Worm (Caenorhabditis elegans) whole organism, L3 larva: Measurements from ENCODE around the gene F55A11.6.

ENCODE experiments used
- R02D3.7 ChIP-seq: fragments of 150-350 bp; optimal IDR thresholded peaks from 2 replicates; lab custom pipeline; 2014; ENCODE audit warnings: missing biosample characterization, missing genetic modification characterization
- ZK546.5 ChIP-seq: sonication (generic microtip); optimal IDR thresholded peaks from 2 replicates; lab custom pipeline; 2017; ENCODE audit warnings: missing biosample characterization, missing genetic modification characterization
- aly-2 ChIP-seq: fragments of 150-350 bp; optimal IDR thresholded peaks from 2 replicates; lab custom pipeline; 2014; ENCODE audit warnings: missing biosample characterization, missing genetic modification characterization
- ama-1 ChIP-seq: fragments of 150-350 bp; optimal IDR thresholded peaks from 2 replicates; lab custom pipeline; 2018
- ceh-16 ChIP-seq: sonication (generic microtip); optimal IDR thresholded peaks from 2 replicates; lab custom pipeline; 2017; ENCODE audit warnings: missing biosample characterization, missing genetic modification characterization
- ceh-28 ChIP-seq: fragments of 150-350 bp; optimal IDR thresholded peaks from 2 replicates; lab custom pipeline; 2014; ENCODE audit warnings: missing biosample characterization, missing genetic modification reagents, missing genetic modification characterization
- ceh-82 ChIP-seq: fragments of 150-350 bp; optimal IDR thresholded peaks from 2 replicates; lab custom pipeline; 2014; ENCODE audit warnings: missing biosample characterization, missing genetic modification characterization
- ceh-9 ChIP-seq: sonication (generic microtip); optimal IDR thresholded peaks from 2 replicates; lab custom pipeline; 2018; ENCODE audit warnings: missing biosample characterization, missing genetic modification characterization
- daf-12 ChIP-seq: fragments of 150-350 bp; optimal IDR thresholded peaks from 2 replicates; lab custom pipeline; 2014; ENCODE audit warnings: missing biosample characterization, missing genetic modification reagents, missing genetic modification characterization
- egl-27 ChIP-seq: sonication (generic microtip); optimal IDR thresholded peaks from 4 replicates; lab custom pipeline; 2017; ENCODE audit warnings: missing biosample characterization, missing genetic modification reagents, missing genetic modification characterization
- egl-5 ChIP-seq: fragments of 150-350 bp; optimal IDR thresholded peaks from 2 replicates; lab custom pipeline; 2017; ENCODE audit warnings: missing biosample characterization, missing genetic modification reagents, missing genetic modification characterization, inconsistent platforms
- elt-1 ChIP-seq: fragments of 150-350 bp; optimal IDR thresholded peaks from 2 replicates; lab custom pipeline; 2014; ENCODE audit warnings: missing biosample characterization, missing genetic modification characterization
- elt-2 ChIP-seq: sonication (generic microtip); optimal IDR thresholded peaks from 2 replicates; lab custom pipeline; 2016; ENCODE audit warnings: missing genetic modification reagents, mild to moderate bottlenecking, missing genetic modification characterization, missing compliant biosample characterization
- elt-3 ChIP-seq, 3 experiments: fragments of 150-350 bp in 1 of 3; sonication (generic microtip) in 2 of 3; optimal IDR thresholded peaks; 2 replicates in 2 of 3; 4 replicates in 1 of 3; lab custom pipeline; 2014 to 2017; ENCODE audit warnings: missing biosample characterization in 3 of 3, missing genetic modification characterization in 3 of 3
- eor-1 ChIP-seq, 2 experiments: fragments of 150-350 bp; optimal IDR thresholded peaks; 2 replicates each; lab custom pipeline; 2014 to 2018; ENCODE audit warnings: missing biosample characterization in 2 of 2, missing genetic modification characterization in 2 of 2
- fkh-10 ChIP-seq: sonication (generic microtip); optimal IDR thresholded peaks from 2 replicates; lab custom pipeline; 2017; ENCODE audit warnings: missing biosample characterization, missing genetic modification reagents, missing genetic modification characterization
- fkh-2 ChIP-seq: fragments of 150-350 bp; optimal IDR thresholded peaks from 2 replicates; lab custom pipeline; 2014; ENCODE audit warnings: missing biosample characterization, missing genetic modification reagents, missing genetic modification characterization
- fos-1 ChIP-seq: fragments of 150-350 bp; optimal IDR thresholded peaks from 2 replicates; lab custom pipeline; 2014; ENCODE audit warnings: missing biosample characterization, missing genetic modification characterization
- hmg-11 ChIP-seq: sonication (generic microtip); optimal IDR thresholded peaks from 2 replicates; lab custom pipeline; 2016; ENCODE audit warnings: missing genetic modification characterization, missing compliant biosample characterization
- jun-1 ChIP-seq: fragments of 150-350 bp; optimal IDR thresholded peaks from 2 replicates; lab custom pipeline; 2014; ENCODE audit warnings: missing biosample characterization, missing genetic modification reagents, missing genetic modification characterization
- lin-15B ChIP-seq: fragments of 150-350 bp; optimal IDR thresholded peaks from 2 replicates; lab custom pipeline; 2014; ENCODE audit warnings: missing biosample characterization, missing genetic modification characterization
- lin-39 ChIP-seq: fragments of 150-350 bp; optimal IDR thresholded peaks from 2 replicates; lab custom pipeline; 2018; ENCODE audit warnings: missing biosample characterization, missing genetic modification reagents, missing genetic modification characterization
- lsy-12 ChIP-seq: sonication (generic microtip); optimal IDR thresholded peaks from 2 replicates; lab custom pipeline; 2016; ENCODE audit warnings: mild to moderate bottlenecking, missing genetic modification characterization, missing compliant biosample characterization
- mdl-1 ChIP-seq: fragments of 150-350 bp; optimal IDR thresholded peaks from 2 replicates; lab custom pipeline; 2014; ENCODE audit warnings: missing biosample characterization, missing genetic modification characterization
- mml-1 ChIP-seq: fragments of 150-350 bp; sonication (generic microtip); optimal IDR thresholded peaks from 3 replicates; lab custom pipeline; 2014; ENCODE audit warnings: missing biosample characterization, missing genetic modification characterization
- nfya-1 ChIP-seq: sonication (generic microtip); optimal IDR thresholded peaks from 2 replicates; lab custom pipeline; 2017; ENCODE audit warnings: missing genetic modification characterization, mild to moderate bottlenecking, missing compliant biosample characterization, antibody characterized with exemption, moderate library complexity; ENCODE audit not compliant: insufficient read depth
- nhr-11 ChIP-seq: fragments of 150-350 bp; optimal IDR thresholded peaks from 2 replicates; lab custom pipeline; 2014; ENCODE audit warnings: missing biosample characterization, missing genetic modification characterization
- nhr-12 ChIP-seq: fragments of 150-350 bp; optimal IDR thresholded peaks from 2 replicates; lab custom pipeline; 2014; ENCODE audit warnings: missing biosample characterization, missing genetic modification characterization
- nhr-23 ChIP-seq: fragments of 150-350 bp; optimal IDR thresholded peaks from 2 replicates; lab custom pipeline; 2014; ENCODE audit warnings: missing biosample characterization, missing genetic modification reagents, missing genetic modification characterization
- nhr-237 ChIP-seq: fragments of 150-350 bp; optimal IDR thresholded peaks from 2 replicates; lab custom pipeline; 2014; ENCODE audit warnings: missing biosample characterization, missing genetic modification characterization
- nhr-25 ChIP-seq: sonication (generic microtip); optimal IDR thresholded peaks from 2 replicates; lab custom pipeline; 2017; ENCODE audit warnings: missing biosample characterization, missing genetic modification characterization
- nhr-28 ChIP-seq: fragments of 150-350 bp; optimal IDR thresholded peaks from 2 replicates; lab custom pipeline; 2014; ENCODE audit warnings: missing biosample characterization, missing genetic modification characterization
- nhr-43 ChIP-seq: sonication (generic microtip); optimal IDR thresholded peaks from 2 replicates; lab custom pipeline; 2016; ENCODE audit warnings: mild to moderate bottlenecking, missing genetic modification characterization, missing compliant biosample characterization; ENCODE audit not compliant: poor library complexity, severe bottlenecking
- nhr-67 ChIP-seq: fragments of 150-350 bp; optimal IDR thresholded peaks from 2 replicates; lab custom pipeline; 2014; ENCODE audit warnings: missing biosample characterization, missing genetic modification characterization
- nhr-76 ChIP-seq: fragments of 150-350 bp; sonication (generic microtip); optimal IDR thresholded peaks from 5 replicates; lab custom pipeline; 2014; ENCODE audit warnings: missing biosample characterization, missing genetic modification characterization
- nhr-77 ChIP-seq: fragments of 150-350 bp; optimal IDR thresholded peaks from 2 replicates; lab custom pipeline; 2014; ENCODE audit warnings: missing biosample characterization, missing genetic modification characterization
- pha-4 ChIP-seq: fragments of 150-350 bp; optimal IDR thresholded peaks from 2 replicates; lab custom pipeline; 2014; ENCODE audit warnings: missing biosample characterization, missing genetic modification reagents, missing genetic modification characterization
- sea-2 ChIP-seq: fragments of 150-350 bp; sonication (generic microtip); optimal IDR thresholded peaks from 4 replicates; lab custom pipeline; 2014; ENCODE audit warnings: missing biosample characterization, missing genetic modification reagents, missing genetic modification characterization
- skn-1 ChIP-seq: fragments of 150-350 bp; optimal IDR thresholded peaks from 2 replicates; lab custom pipeline; 2014; ENCODE audit warnings: missing biosample characterization, missing genetic modification characterization
- snpc-4 ChIP-seq: fragments of 150-350 bp; optimal IDR thresholded peaks from 2 replicates; lab custom pipeline; 2014; ENCODE audit warnings: missing biosample characterization, missing genetic modification characterization
- tbx-2 ChIP-seq: sonication (generic microtip); optimal IDR thresholded peaks from 2 replicates; lab custom pipeline; 2016; ENCODE audit warnings: mild to moderate bottlenecking, missing genetic modification characterization, missing compliant biosample characterization
- unc-39 ChIP-seq: sonication (generic microtip); optimal IDR thresholded peaks from 4 replicates; lab custom pipeline; 2017; ENCODE audit warnings: missing biosample characterization, missing genetic modification characterization
- unc-62 ChIP-seq: fragments of 150-350 bp; sonication (generic microtip); optimal IDR thresholded peaks from 4 replicates; lab custom pipeline; 2014; ENCODE audit warnings: missing biosample characterization, missing genetic modification reagents, missing genetic modification characterization
- ztf-11 ChIP-seq: fragments of 150-350 bp; optimal IDR thresholded peaks from 2 replicates; lab custom pipeline; 2014; ENCODE audit warnings: missing biosample characterization, missing genetic modification characterization
- ztf-4 ChIP-seq: fragments of 150-350 bp; optimal IDR thresholded peaks from 2 replicates; lab custom pipeline; 2014; ENCODE audit warnings: missing biosample characterization, missing genetic modification characterization

The F55A11.6 gene

DNA sequence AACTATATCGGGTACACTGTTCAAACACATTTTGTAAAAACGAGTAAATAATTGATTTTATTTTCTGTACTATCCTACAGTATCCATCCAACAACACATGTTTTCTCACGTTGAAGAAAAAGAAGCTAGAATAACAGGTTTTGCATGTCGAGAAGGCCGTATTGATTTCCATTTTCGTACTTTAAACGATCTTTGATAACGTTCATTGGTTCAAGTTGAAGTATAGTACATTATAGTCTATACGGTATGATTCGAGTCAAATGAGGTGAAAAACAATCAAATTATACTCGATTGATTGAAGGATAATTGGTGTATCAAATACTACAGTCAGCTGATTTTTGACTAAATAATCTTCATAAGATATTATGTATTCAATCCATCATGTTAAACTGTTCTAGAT is 23.8 kb downstream of the F55A11.6 start:
- peak; percentile 36 for TF ChIP-seq nfya-1
- no peak for TF ChIP-seq nhr-28 (tag; lab: Kevin White, UChicago)
- no peak for TF ChIP-seq lin-39
- TF ChIP-seq elt-1 (tag; lab: Kevin White, UChicago), result no peak
- no peak for TF ChIP-seq egl-27 (tag; lab: Kevin White, UChicago)
- TF ChIP-seq nhr-67, result no peak
- no peak for TF ChIP-seq ceh-28
- TF ChIP-seq ztf-11 (tag; lab: Kevin White, UChicago), result no peak
- peak; percentile 50 for TF ChIP-seq nhr-25 (tag; lab: Kevin White, UChicago)
- TF ChIP-seq ceh-16 (tag; lab: Kevin White, UChicago), result no peak
- TF ChIP-seq elt-2 (tag; lab: Kevin White, UChicago), result no peak
- no peak for TF ChIP-seq fos-1 (tag; lab: Kevin White, UChicago)
- TF ChIP-seq ZK546.5 (tag; lab: Kevin White, UChicago), result no peak
- TF ChIP-seq R02D3.7, result no peak
- TF ChIP-seq nhr-77 (tag; lab: Kevin White, UChicago), result no peak
- TF ChIP-seq nhr-76 (tag; lab: Kevin White, UChicago), result no peak
- no peak for TF ChIP-seq egl-5 (tag; lab: Kevin White, UChicago)
- TF ChIP-seq elt-3 (tag; optimal IDR thresholded peaks at IDR 0.05; lab: Kevin White, UChicago), result no peak
- TF ChIP-seq skn-1, result no peak
- peak; percentile 55 for TF ChIP-seq nhr-43 (tag; lab: Kevin White, UChicago)
- TF ChIP-seq unc-39, result no peak
- TF ChIP-seq eor-1 (tag; optimal IDR thresholded peaks at IDR 0.05; lab: Kevin White, UChicago), result no peak
- no peak for TF ChIP-seq ztf-4 (tag; lab: Kevin White, UChicago)
- peak; percentile 2 for TF ChIP-seq mdl-1
- TF ChIP-seq daf-12 (tag; lab: Kevin White, UChicago), result no peak
- TF ChIP-seq ceh-9 (tag; lab: Kevin White, UChicago), result no peak
- no peak for TF ChIP-seq jun-1 (tag; lab: Kevin White, UChicago)

ce11 chrV:11801076-11801849 is 24.6 kb downstream of the F55A11.6 start:
- TF ChIP-seq ceh-28 (peak; percentile 68), tbx-2 (tag; lab: Kevin White, UChicago) (peak; percentile 46), elt-3 (tag; optimal IDR thresholded peaks at IDR 0.05; lab: Kevin White, UChicago) (peak in 2 of 3 experiments; percentile 76 to 86), nhr-76 (tag; lab: Kevin White, UChicago) (peak; percentile 62), nhr-25 (tag; lab: Kevin White, UChicago) (peak; percentile 39), nhr-23 (tag; lab: Kevin White, UChicago) (peak; percentile 74), lin-15B (no peak), nhr-43 (tag; lab: Kevin White, UChicago) (peak; percentile 75), elt-2 (tag; lab: Kevin White, UChicago) (peak; percentile 40), fos-1 (tag; lab: Kevin White, UChicago) (no peak), hmg-11 (tag; lab: Kevin White, UChicago) (no peak)

DNA sequence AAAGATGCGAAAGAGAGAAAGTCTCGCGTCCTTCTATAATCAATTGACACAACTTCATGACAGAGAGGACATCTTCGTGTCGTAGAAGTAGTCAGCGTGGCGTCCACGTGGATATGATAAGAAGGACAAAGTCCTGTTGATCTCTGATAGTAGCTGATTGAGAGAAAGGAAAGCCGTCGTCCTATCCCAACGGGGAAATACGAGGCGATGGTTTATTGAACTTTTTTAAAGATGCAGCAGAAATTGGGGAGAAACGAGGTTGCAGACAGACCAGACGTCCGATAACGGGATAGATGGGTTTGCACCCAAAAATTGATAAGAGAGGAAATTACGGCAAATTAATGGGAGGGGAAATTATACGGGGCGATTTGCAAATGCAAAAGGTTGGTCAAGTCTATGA is 25.9 kb downstream of the F55A11.6 start:
- no peak for TF ChIP-seq nhr-11 (tag; lab: Kevin White, UChicago)
- TF ChIP-seq skn-1, result no peak
- TF ChIP-seq ztf-11 (tag; lab: Kevin White, UChicago), result no peak
- TF ChIP-seq snpc-4 (tag; lab: Kevin White, UChicago), result no peak
- no peak for TF ChIP-seq daf-12 (tag; lab: Kevin White, UChicago)
- no peak for TF ChIP-seq nhr-237 (tag; lab: Kevin White, UChicago)
- TF ChIP-seq lin-15B, result no peak
- TF ChIP-seq unc-62 (GFP tag; lab: Kevin White, UChicago), result peak; percentile 23
- no peak for TF ChIP-seq nhr-76 (tag; lab: Kevin White, UChicago)
- TF ChIP-seq fos-1 (tag; lab: Kevin White, UChicago), result no peak
- TF ChIP-seq unc-39, result no peak
- TF ChIP-seq fkh-10 (GFP tag; lab: Kevin White, UChicago), result no peak
- peak; percentile 99 for TF ChIP-seq nhr-43 (tag; lab: Kevin White, UChicago)
- no peak for TF ChIP-seq nhr-12 (tag; lab: Kevin White, UChicago)
- peak; percentile 27 for TF ChIP-seq nfya-1
- no peak for TF ChIP-seq elt-1 (tag; lab: Kevin White, UChicago)
- TF ChIP-seq mml-1 (tag; lab: Kevin White, UChicago), result peak; percentile 60
- TF ChIP-seq mdl-1, result peak; percentile 76
- TF ChIP-seq elt-2 (tag; lab: Kevin White, UChicago), result peak; percentile 32
- TF ChIP-seq pha-4 (tag; lab: Kevin White, UChicago), result no peak
- peak; percentile 98 for TF ChIP-seq nhr-23 (tag; lab: Kevin White, UChicago)
- no peak for TF ChIP-seq sea-2
- no peak for TF ChIP-seq fkh-2 (tag; lab: Kevin White, UChicago)
- peak; percentile 69 for TF ChIP-seq R02D3.7
- TF ChIP-seq nhr-77 (tag; lab: Kevin White, UChicago), result no peak
- no peak for TF ChIP-seq nhr-67
- TF ChIP-seq ceh-16 (tag; lab: Kevin White, UChicago), result no peak
- TF ChIP-seq nhr-25 (tag; lab: Kevin White, UChicago), result peak; percentile 96
- TF ChIP-seq ceh-9 (tag; lab: Kevin White, UChicago), result no peak
- peak; percentile 65 for TF ChIP-seq lsy-12 (tag; lab: Kevin White, UChicago)
- TF ChIP-seq ama-1 (lab: Kevin White, UChicago), result no peak
- no peak for TF ChIP-seq aly-2 (tag; lab: Kevin White, UChicago)
- TF ChIP-seq lin-39, result no peak
- TF ChIP-seq egl-27 (tag; lab: Kevin White, UChicago), result peak; percentile 90
- TF ChIP-seq ceh-82, result no peak
